Worm (Caenorhabditis elegans) whole organism, mixed stage, embryonic: ENCODE measurements around the gene orc-4.

Source experiments
- M03D4.4 ChIP-seq: sonication (generic microtip); optimal IDR thresholded peaks from 2 replicates; lab custom pipeline; 2017; ENCODE audit warnings: mild to moderate bottlenecking, missing genetic modification characterization, missing compliant biosample characterization
- bed-3 ChIP-seq: fragments of 200-800 bp; sonication (Bioruptor generic); optimal IDR thresholded peaks from 3 replicates; lab custom pipeline; 2018; ENCODE audit warnings: mild to moderate bottlenecking, missing genetic modification characterization, moderate library complexity, missing compliant biosample characterization
- blmp-1 ChIP-seq: fragments of 150-350 bp; optimal IDR thresholded peaks from 2 replicates; lab custom pipeline; 2014; ENCODE audit warnings: missing biosample characterization, missing genetic modification characterization
- ceh-39 ChIP-seq: fragments of 150-350 bp; optimal IDR thresholded peaks from 2 replicates; lab custom pipeline; 2014; ENCODE audit warnings: missing biosample characterization, missing genetic modification characterization
- ceh-43 ChIP-seq: fragments of 200-800 bp; sonication (Bioruptor generic); optimal IDR thresholded peaks from 2 replicates; lab custom pipeline; 2018; ENCODE audit warnings: mild to moderate bottlenecking, missing genetic modification characterization, moderate library complexity, missing compliant biosample characterization
- ceh-83 ChIP-seq: fragments of 200-800 bp; sonication (Bioruptor generic); optimal IDR thresholded peaks from 2 replicates; lab custom pipeline; 2018; ENCODE audit warnings: mild to moderate bottlenecking, missing genetic modification characterization, missing compliant biosample characterization
- ces-1 ChIP-seq: fragments of 150-350 bp; optimal IDR thresholded peaks from 2 replicates; lab custom pipeline; 2014; ENCODE audit warnings: missing biosample characterization, missing genetic modification reagents, missing genetic modification characterization
- cnd-1 ChIP-seq: fragments of 200-800 bp; sonication (Bioruptor generic); optimal IDR thresholded peaks from 2 replicates; lab custom pipeline; 2018; ENCODE audit warnings: mild to moderate bottlenecking, missing genetic modification characterization, missing compliant biosample characterization
- drap-1 ChIP-seq: fragments of 200-800 bp; sonication (Bioruptor generic); optimal IDR thresholded peaks from 3 replicates; lab custom pipeline; 2018; ENCODE audit warnings: mild to moderate bottlenecking, missing genetic modification characterization, missing compliant biosample characterization
- elt-1 ChIP-seq: sonication (generic microtip); optimal IDR thresholded peaks from 2 replicates; lab custom pipeline; 2017; ENCODE audit warnings: missing genetic modification characterization, mild to moderate bottlenecking, missing compliant biosample characterization, antibody characterized with exemption, moderate library complexity, borderline replicate concordance; ENCODE audit not compliant: insufficient read depth
- elt-3 ChIP-seq: fragments of 150-350 bp; optimal IDR thresholded peaks from 2 replicates; lab custom pipeline; 2014; ENCODE audit warnings: missing biosample characterization, missing genetic modification characterization
- flh-1 ChIP-seq: fragments of 200-800 bp; sonication (Bioruptor generic); optimal IDR thresholded peaks from 2 replicates; lab custom pipeline; 2018; ENCODE audit warnings: mild to moderate bottlenecking, missing genetic modification characterization, moderate library complexity, missing compliant biosample characterization
- ham-2 ChIP-seq: fragments of 200-800 bp; sonication (Bioruptor generic); optimal IDR thresholded peaks from 2 replicates; lab custom pipeline; 2018; ENCODE audit warnings: mild to moderate bottlenecking, missing genetic modification characterization, missing compliant biosample characterization
- hlh-1 ChIP-seq: fragments of 150-350 bp; optimal IDR thresholded peaks from 2 replicates; lab custom pipeline; 2014; ENCODE audit warnings: missing biosample characterization, missing genetic modification reagents, missing genetic modification characterization
- lin-13 ChIP-seq: fragments of 150-350 bp; optimal IDR thresholded peaks from 2 replicates; lab custom pipeline; 2014; ENCODE audit warnings: missing biosample characterization, missing genetic modification characterization
- lin-32 ChIP-seq: fragments of 200-800 bp; sonication (Bioruptor generic); optimal IDR thresholded peaks from 2 replicates; lab custom pipeline; 2018; ENCODE audit warnings: mild to moderate bottlenecking, missing genetic modification characterization, missing compliant biosample characterization
- lsy-2 ChIP-seq: fragments of 150-350 bp; optimal IDR thresholded peaks from 2 replicates; lab custom pipeline; 2014; ENCODE audit warnings: missing biosample characterization, missing genetic modification characterization
- mab-5 ChIP-seq: fragments of 150-350 bp; optimal IDR thresholded peaks from 2 replicates; lab custom pipeline; 2014; ENCODE audit warnings: missing biosample characterization, missing genetic modification characterization
- mep-1 ChIP-seq: fragments of 150-350 bp; optimal IDR thresholded peaks from 2 replicates; lab custom pipeline; 2017; ENCODE audit warnings: missing biosample characterization, missing genetic modification reagents, missing genetic modification characterization, inconsistent platforms
- mls-2 ChIP-seq: sonication (generic microtip); optimal IDR thresholded peaks from 2 replicates; lab custom pipeline; 2016; ENCODE audit warnings: mild to moderate bottlenecking, missing genetic modification characterization, moderate library complexity, missing compliant biosample characterization
- nhr-12 ChIP-seq: fragments of 150-350 bp; optimal IDR thresholded peaks from 2 replicates; lab custom pipeline; 2014; ENCODE audit warnings: missing biosample characterization, missing genetic modification characterization
- nhr-2 ChIP-seq: fragments of 150-350 bp; optimal IDR thresholded peaks from 2 replicates; lab custom pipeline; 2014; ENCODE audit warnings: missing biosample characterization, missing genetic modification characterization
- nhr-237 ChIP-seq: fragments of 150-350 bp; optimal IDR thresholded peaks from 2 replicates; lab custom pipeline; 2014; ENCODE audit warnings: missing biosample characterization, missing genetic modification characterization
- nhr-28 ChIP-seq: fragments of 150-350 bp; optimal IDR thresholded peaks from 2 replicates; lab custom pipeline; 2014; ENCODE audit warnings: missing biosample characterization, missing genetic modification characterization
- nhr-76 ChIP-seq: sonication (generic microtip); optimal IDR thresholded peaks from 2 replicates; lab custom pipeline; 2017; ENCODE audit warnings: missing biosample characterization, missing genetic modification characterization
- pha-4 ChIP-seq: fragments of 150-350 bp; optimal IDR thresholded peaks from 2 replicates; lab custom pipeline; 2018; ENCODE audit warnings: missing biosample characterization, missing genetic modification reagents, missing genetic modification characterization
- sem-2 ChIP-seq: fragments of 200-800 bp; sonication (Bioruptor generic); optimal IDR thresholded peaks from 2 replicates; lab custom pipeline; 2018; ENCODE audit warnings: mild to moderate bottlenecking, missing genetic modification characterization, missing compliant biosample characterization
- snpc-4 ChIP-seq: fragments of 150-350 bp; optimal IDR thresholded peaks from 2 replicates; lab custom pipeline; 2014; ENCODE audit warnings: missing biosample characterization, missing genetic modification characterization
- sptf-1 ChIP-seq: sonication (generic microtip); optimal IDR thresholded peaks from 2 replicates; lab custom pipeline; 2017; ENCODE audit warnings: mild to moderate bottlenecking, missing genetic modification characterization, moderate library complexity, missing compliant biosample characterization
- tbx-8 ChIP-seq: fragments of 200-800 bp; sonication (Bioruptor generic); optimal IDR thresholded peaks from 2 replicates; lab custom pipeline; 2018; ENCODE audit warnings: mild to moderate bottlenecking, missing genetic modification characterization, moderate library complexity, missing compliant biosample characterization
- unc-120 ChIP-seq: sonication (generic microtip); optimal IDR thresholded peaks from 2 replicates; lab custom pipeline; 2017; ENCODE audit warnings: missing genetic modification characterization, missing compliant biosample characterization; ENCODE audit not compliant: poor library complexity, severe bottlenecking
- unc-39 ChIP-seq: fragments of 150-350 bp; optimal IDR thresholded peaks from 2 replicates; lab custom pipeline; 2014; ENCODE audit warnings: missing biosample characterization, missing genetic modification characterization
- unc-62 ChIP-seq: fragments of 150-350 bp; optimal IDR thresholded peaks from 2 replicates; lab custom pipeline; 2014; ENCODE audit warnings: missing biosample characterization, missing genetic modification reagents, missing genetic modification characterization
- zip-8 ChIP-seq: fragments of 150-350 bp; optimal IDR thresholded peaks from 2 replicates; lab custom pipeline; 2014; ENCODE audit warnings: missing biosample characterization, missing genetic modification characterization
- ztf-11 ChIP-seq: fragments of 150-350 bp; optimal IDR thresholded peaks from 2 replicates; lab custom pipeline; 2014; ENCODE audit warnings: missing biosample characterization, missing genetic modification characterization

Gene orc-4

ce11 chrIII:10638339-10639021 lies 7.5 kb upstream of the orc-4 start, which contains the start of gene Y39A1A.27:
Y39A1A.27 (plus strand) TSS chrIII:10638971.
- no peak for TF ChIP-seq ztf-11 (tag; lab: Kevin White, UChicago)
- TF ChIP-seq bed-3 (GFP tag; lab: Kevin White, UChicago), result no peak
- TF ChIP-seq nhr-2 (tag; lab: Kevin White, UChicago), result no peak
- no peak for TF ChIP-seq mab-5 (tag; lab: Kevin White, UChicago)
- no peak for TF ChIP-seq snpc-4 (tag; lab: Kevin White, UChicago)

DNA sequence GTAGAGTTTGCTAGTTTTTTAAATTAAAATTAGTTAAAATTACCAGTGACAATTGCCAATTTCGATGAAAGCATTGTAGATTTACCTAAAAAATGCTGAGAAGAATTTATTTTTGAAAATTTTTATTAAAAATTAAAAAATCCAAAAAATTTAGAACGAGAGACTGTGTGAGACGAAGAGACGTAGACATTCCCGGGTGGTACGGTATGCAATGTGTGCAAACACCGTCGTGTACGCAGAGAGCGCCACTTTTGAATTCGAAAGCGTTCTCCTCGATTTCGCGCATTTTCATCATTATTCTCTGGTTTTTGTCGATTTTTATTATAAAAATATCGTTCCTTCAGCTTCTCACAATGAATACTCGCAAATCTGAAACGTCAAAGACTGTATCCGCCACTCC lies 3.2 kb upstream of the orc-4 start, which contains the start of the genes dhs-11 and orc-1:
Gene dhs-11, minus strand, starts transcription at position 85 of the 400 bp plus-strand sequence.
Gene orc-1, plus strand, starts transcription at position 349 of the 400 bp plus-strand sequence.
- TF ChIP-seq elt-1, result no peak
- TF ChIP-seq mep-1, result peak; percentile 58
- TF ChIP-seq lsy-2 (tag; lab: Kevin White, UChicago), result peak; percentile 97
- TF ChIP-seq lin-13, result peak; percentile 15
- no peak for TF ChIP-seq snpc-4 (tag; lab: Kevin White, UChicago)
- peak; percentile 25 for TF ChIP-seq sptf-1 (tag; lab: Kevin White, UChicago)
- TF ChIP-seq cnd-1, result no peak

ce11 chrIII:10649219-10649618 lies 3.2 kb downstream of the orc-4 start, which contains the start of gene emg-1:
emg-1 (plus strand) TSS chrIII:10649519.
- TF ChIP-seq nhr-76 (tag; lab: Kevin White, UChicago) (no peak), sem-2 (GFP tag; lab: Kevin White, UChicago) (no peak), ces-1 (no peak)

DNA sequence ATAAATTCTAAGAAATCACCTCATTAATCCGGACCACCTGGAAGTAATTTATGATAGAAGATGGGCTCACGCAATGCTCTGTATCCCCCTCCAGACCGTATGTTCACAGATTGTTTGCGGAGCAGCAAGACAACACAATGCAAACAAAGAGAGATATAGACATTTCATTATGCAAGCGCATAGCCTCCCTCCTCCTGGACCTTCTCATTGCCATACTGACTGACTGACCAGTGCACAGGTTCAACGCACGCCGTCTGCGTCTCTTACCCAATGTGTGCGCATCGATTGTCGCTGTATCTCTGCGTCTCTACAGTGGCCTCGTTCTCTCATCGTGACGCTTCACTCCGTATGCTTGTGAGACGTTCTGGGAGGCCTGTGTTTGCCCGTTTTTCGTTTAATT lies 5.7 kb downstream of the orc-4 start:
- TF ChIP-seq zip-8 (peak; percentile 32), elt-3 (tag; lab: Kevin White, UChicago) (no peak), elt-1 (no peak), unc-39 (no peak), tbx-8 (GFP tag; lab: Kevin White, UChicago) (no peak), ztf-11 (tag; lab: Kevin White, UChicago) (no peak), bed-3 (GFP tag; lab: Kevin White, UChicago) (no peak), snpc-4 (tag; lab: Kevin White, UChicago) (no peak), cnd-1 (peak; percentile 44), nhr-28 (tag; lab: Kevin White, UChicago) (no peak), hlh-1 (tag; lab: Kevin White, UChicago) (no peak), nhr-12 (tag; lab: Kevin White, UChicago) (no peak), flh-1 (no peak), ceh-43 (GFP tag; lab: Kevin White, UChicago) (no peak), unc-120 (tag; lab: Kevin White, UChicago) (no peak), nhr-2 (tag; lab: Kevin White, UChicago) (peak; percentile 56), lin-13 (peak; percentile 64), blmp-1 (no peak), sptf-1 (tag; lab: Kevin White, UChicago) (no peak), mep-1 (no peak), sem-2 (GFP tag; lab: Kevin White, UChicago) (peak; percentile 27), ham-2 (GFP tag; lab: Kevin White, UChicago) (peak; percentile 69), unc-62 (peak; percentile 24), nhr-76 (tag; lab: Kevin White, UChicago) (no peak), nhr-237 (tag; lab: Kevin White, UChicago) (no peak), mab-5 (tag; lab: Kevin White, UChicago) (no peak), lsy-2 (tag; lab: Kevin White, UChicago) (peak; percentile 54), lin-32 (peak; percentile 42), ceh-83 (GFP tag; lab: Kevin White, UChicago) (no peak), ceh-39 (peak; percentile 70), M03D4.4 (no peak), drap-1 (GFP tag; lab: Kevin White, UChicago) (peak; percentile 18), ces-1 (peak; percentile 67), pha-4 (tag; lab: Kevin White, UChicago) (peak; percentile 95), mls-2 (tag; lab: Kevin White, UChicago) (peak; percentile 56)
- TF ChIP-seq, all 35 proteins: peak for 14
